Worm (Caenorhabditis elegans): ENCODE data around the gene mrps-34.
A peak's percentile ranks its signal among the peaks of the same experiment; 100 is the strongest.

Gene mrps-34

DNA sequence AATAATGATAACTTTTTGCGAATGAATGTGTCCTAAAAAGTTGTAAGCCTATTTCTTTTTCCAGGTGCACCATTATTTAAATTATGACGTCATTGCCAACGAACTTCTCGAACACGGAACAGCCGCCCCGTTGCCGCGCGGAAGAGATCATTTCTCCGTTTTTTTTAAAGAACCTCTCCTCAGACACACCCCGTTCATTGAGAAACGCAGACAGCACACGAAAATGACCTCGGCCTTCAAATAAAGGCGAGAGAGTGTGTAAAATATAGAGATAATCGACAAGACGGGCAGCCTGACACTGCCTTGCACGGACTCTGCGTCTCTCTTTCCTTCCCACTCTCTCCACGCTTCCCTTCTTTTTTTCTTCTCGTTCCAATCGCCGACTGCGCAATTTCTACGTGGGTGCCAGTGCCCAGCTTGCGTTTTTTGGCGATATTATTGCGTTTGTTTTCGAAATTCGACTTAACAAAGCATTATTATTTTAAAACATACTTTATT lies 18.2 kb upstream of the mrps-34 start (continued):
- TF ChIP-seq pag-3 (tag; optimal IDR thresholded peaks at IDR 0.05; ENCODE audit: borderline replicate concordance, insufficient read depth) (no peak), fkh-4 (tag; optimal IDR thresholded peaks at IDR 0.05; ENCODE audit: borderline replicate concordance) (no peak), mdl-1 (tag; optimal IDR thresholded peaks at IDR 0.05) (peak in 1 of 2 experiments; percentile 55), efl-1 (optimal IDR thresholded peaks at IDR 0.05) (peak; percentile 70 to 82), efl-1 (GFP tag; optimal IDR thresholded peaks at IDR 0.05 in 1 of 2) (peak; percentile 33 to 93), isw-1 (GFP tag; IDR thresholded peaks at IDR 0.05) (peak; percentile 43), fos-1 (tag; optimal IDR thresholded peaks at IDR 0.05) (no peak), nhr-12 (tag; optimal IDR thresholded peaks at IDR 0.05) (no peak), F16B12.6 (tag; optimal IDR thresholded peaks at IDR 0.05) (no peak), zip-4 (GFP tag; optimal IDR thresholded peaks at IDR 0.05) (no peak), swsn-7 (tag; optimal IDR thresholded peaks at IDR 0.05) (peak; percentile 77), dsc-1 (tag; optimal IDR thresholded peaks at IDR 0.05) (peak; percentile 54), pqm-1 (tag; optimal IDR thresholded peaks at IDR 0.05) (no peak), nhr-84 (tag; optimal IDR thresholded peaks at IDR 0.05) (no peak), sox-4 (tag; optimal IDR thresholded peaks at IDR 0.05) (no peak), irx-1 (tag; optimal IDR thresholded peaks at IDR 0.05) (peak; percentile 35), nhr-19 (GFP tag; conservative IDR thresholded peaks at IDR 0.05) (peak; percentile 54), blmp-1 (tag; optimal IDR thresholded peaks at IDR 0.05) (peak; percentile 61), unc-86 (tag; optimal IDR thresholded peaks at IDR 0.05) (peak; percentile 56), C34B4.2 (tag; optimal IDR thresholded peaks at IDR 0.05) (no peak), hpl-2 (GFP tag; optimal IDR thresholded peaks at IDR 0.05) (no peak), nhr-47 (tag; optimal IDR thresholded peaks at IDR 0.05) (peak; percentile 76), egl-27 (tag; optimal IDR thresholded peaks at IDR 0.05) (peak in 1 of 2 experiments; percentile 15), dpl-1 (GFP tag; optimal IDR thresholded peaks at IDR 0.05) (peak in 2 of 3 experiments; percentile 34 to 47), unc-30 (tag; optimal IDR thresholded peaks at IDR 0.05) (no peak), unc-98 (GFP tag; IDR thresholded peaks at IDR 0.05) (no peak), ces-1 (GFP tag; optimal IDR thresholded peaks at IDR 0.05) (no peak), nhr-20 (tag; optimal IDR thresholded peaks at IDR 0.05) (peak; percentile 69), tbx-2 (tag; optimal IDR thresholded peaks at IDR 0.05) (peak; percentile 74), ama-1 (optimal IDR thresholded peaks at IDR 0.05) (no peak), fkh-10 (GFP tag; optimal IDR thresholded peaks at IDR 0.05) (no peak), ceh-88 (GFP tag; IDR thresholded peaks at IDR 0.05) (no peak), nhr-77 (tag; optimal IDR thresholded peaks at IDR 0.05) (peak; percentile 66), unc-62 (GFP tag; optimal IDR thresholded peaks at IDR 0.05) (no peak), ztf-11 (tag; optimal IDR thresholded peaks at IDR 0.05) (peak in 1 of 2 experiments; percentile 20), ceh-90 (tag; optimal IDR thresholded peaks at IDR 0.05) (no peak), ztf-4 (tag; optimal IDR thresholded peaks at IDR 0.05) (peak; percentile 75), aly-2 (tag; optimal IDR thresholded peaks at IDR 0.05) (peak; percentile 22), C04F5.9 (tag; optimal IDR thresholded peaks at IDR 0.05) (no peak), lin-15B (tag; optimal IDR thresholded peaks at IDR 0.05) (no peak), alr-1 (tag; optimal IDR thresholded peaks at IDR 0.05; ENCODE audit: borderline replicate concordance) (no peak), mef-2 (tag; optimal IDR thresholded peaks at IDR 0.05) (no peak), mab-9 (GFP tag; IDR thresholded peaks at IDR 0.05) (no peak), lin-13 (GFP tag; optimal IDR thresholded peaks at IDR 0.05) (peak; percentile 45), elt-2 (tag; optimal IDR thresholded peaks at IDR 0.05) (no peak), jun-1 (tag; optimal IDR thresholded peaks at IDR 0.05) (peak; percentile 41), efl-3 (GFP tag; optimal IDR thresholded peaks at IDR 0.05) (no peak), ceh-8 (GFP tag; optimal IDR thresholded peaks at IDR 0.05) (no peak), grh-1 (GFP tag; IDR thresholded peaks at IDR 0.05) (peak; percentile 36; the same call in 1 of the 2 replicates)

All from whole organism, L1 larva.